Fruit fly (Drosophila melanogaster) whole organism, embryonic: ENCODE measurements around the gene CG7296.

Source experiments
- Bteb2 ChIP-seq: fragments of 200-800 bp; sonication (Bioruptor generic); optimal IDR thresholded peaks from 2 replicates; lab custom pipeline; 2016; ENCODE audit warnings: missing biosample characterization, missing genetic modification characterization
- CG10209 ChIP-seq: fragments of 200-800 bp; sonication (Bioruptor generic); optimal IDR thresholded peaks from 3 replicates; lab custom pipeline; 2017; ENCODE audit warnings: missing biosample characterization, mild to moderate bottlenecking, missing genetic modification characterization, missing genetic modification reagents
- CG11504 ChIP-seq: fragments of 200-800 bp; sonication (Bioruptor generic); optimal IDR thresholded peaks from 3 replicates; lab custom pipeline; 2019; ENCODE audit warnings: missing biosample characterization, mild to moderate bottlenecking, missing genetic modification characterization, moderate library complexity
- CG11723 ChIP-seq: fragments of 200-800 bp; sonication (Bioruptor generic); optimal IDR thresholded peaks from 2 replicates; lab custom pipeline; 2017; ENCODE audit warnings: missing biosample characterization, mild to moderate bottlenecking, missing genetic modification characterization
- CG12942 ChIP-seq: fragments of 200-800 bp; sonication (Bioruptor generic); optimal IDR thresholded peaks from 3 replicates; lab custom pipeline; 2016; ENCODE audit warnings: missing biosample characterization, missing genetic modification characterization
- CG13287 ChIP-seq: fragments of 200-800 bp; sonication (Bioruptor generic); IDR thresholded peaks from 2 replicates; pipeline ENCODE4 v1.3.6; 2022; ENCODE audit warnings: missing biosample characterization, missing genetic modification characterization; ENCODE audit not compliant: partially characterized antibody
- CG13424 ChIP-seq: fragments of 200-800 bp; sonication (Bioruptor generic); optimal IDR thresholded peaks from 2 replicates; lab custom pipeline; 2019; ENCODE audit warnings: missing biosample characterization, mild to moderate bottlenecking, missing genetic modification characterization, moderate library complexity
- CG13624 ChIP-seq: fragments of 200-800 bp; sonication (Bioruptor generic); optimal IDR thresholded peaks from 2 replicates; lab custom pipeline; 2016; ENCODE audit warnings: missing biosample characterization, missing genetic modification characterization
- CG14050 ChIP-seq: fragments of 200-800 bp; sonication (Bioruptor generic); IDR thresholded peaks from 3 replicates; pipeline ENCODE4 v1.3.6; 2022; ENCODE audit warnings: missing biosample characterization, missing genetic modification characterization
- CG15601 ChIP-seq: fragments of 200-800 bp; sonication (Bioruptor generic); optimal IDR thresholded peaks from 3 replicates; lab custom pipeline; 2019; ENCODE audit warnings: missing biosample characterization, mild to moderate bottlenecking, missing genetic modification characterization, moderate library complexity
- CG1603 ChIP-seq: fragments of 200-800 bp; sonication (Bioruptor generic); optimal IDR thresholded peaks from 2 replicates; lab custom pipeline; 2019; ENCODE audit warnings: missing biosample characterization, mild to moderate bottlenecking, missing genetic modification characterization, moderate library complexity
- CG18011 ChIP-seq: fragments of 200-800 bp; sonication (Bioruptor generic); optimal IDR thresholded peaks from 2 replicates; lab custom pipeline; 2017; ENCODE audit warnings: missing biosample characterization, missing genetic modification characterization, mild to moderate bottlenecking, moderate library complexity, missing genotype
- CG18262 ChIP-seq: fragments of 200-800 bp; optimal IDR thresholded peaks from 3 replicates; lab custom pipeline; 2019; ENCODE audit warnings: missing biosample characterization, mild to moderate bottlenecking, missing genetic modification characterization, moderate library complexity
- CG31441 ChIP-seq: fragments of 200-800 bp; sonication (Bioruptor generic); IDR thresholded peaks from 2 replicates; pipeline ENCODE4 v1.3.6; 2022; ENCODE audit warnings: missing biosample characterization, missing genetic modification characterization
- CG7271 ChIP-seq: fragments of 200-800 bp; sonication (Bioruptor generic); optimal IDR thresholded peaks from 2 replicates; lab custom pipeline; 2018; ENCODE audit warnings: missing biosample characterization, mild to moderate bottlenecking, missing genetic modification characterization, moderate library complexity
- CG7372 ChIP-seq: fragments of 200-800 bp; sonication (Bioruptor generic); IDR thresholded peaks from 2 replicates; pipeline ENCODE4 v1.3.6; 2022; ENCODE audit warnings: missing biosample characterization, missing genetic modification characterization
- CG7839 ChIP-seq: fragments of 200-800 bp; sonication (Bioruptor generic); optimal IDR thresholded peaks from 3 replicates; lab custom pipeline; 2018; ENCODE audit warnings: missing biosample characterization, mild to moderate bottlenecking, missing genetic modification characterization, moderate library complexity
- CG9437 ChIP-seq: fragments of 200-800 bp; sonication (Bioruptor generic); optimal IDR thresholded peaks from 2 replicates; lab custom pipeline; 2018; ENCODE audit warnings: missing biosample characterization, mild to moderate bottlenecking, missing genetic modification characterization
- Dbx ChIP-seq: fragments of 200-800 bp; sonication (Bioruptor generic); IDR thresholded peaks from 3 replicates; pipeline ENCODE4 v1.3.6; 2022; ENCODE audit warnings: missing biosample characterization, missing genetic modification characterization
- Deaf1 ChIP-seq: fragments of 200-800 bp; optimal IDR thresholded peaks from 3 replicates; lab custom pipeline; 2019; ENCODE audit warnings: missing biosample characterization, mild to moderate bottlenecking, missing genetic modification characterization, moderate library complexity
- Dip2 ChIP-seq: fragments of 200-800 bp; sonication (Bioruptor generic); IDR thresholded peaks from 2 replicates; pipeline ENCODE4 v1.3.6; 2022; ENCODE audit warnings: missing biosample characterization, missing genetic modification characterization
- Dll ChIP-seq: fragments of 200-800 bp; sonication (Bioruptor generic); IDR thresholded peaks from 4 replicates; pipeline ENCODE4 v1.3.6; 2022; ENCODE audit warnings: missing biosample characterization, missing genetic modification characterization; ENCODE audit not compliant: partially characterized antibody
- HmgD ChIP-seq: fragments of 200-800 bp; sonication (Bioruptor generic); optimal IDR thresholded peaks from 3 replicates; lab custom pipeline; 2016; ENCODE audit warnings: missing biosample characterization, missing genetic modification characterization
- Hmr ChIP-seq: fragments of 200-800 bp; sonication (Bioruptor generic); optimal IDR thresholded peaks from 3 replicates; lab custom pipeline; 2017; ENCODE audit warnings: mild to moderate bottlenecking, missing biosample characterization, missing genetic modification reagents, missing genetic modification characterization
- Med ChIP-seq: fragments of 200-800 bp; sonication (Bioruptor generic); peaks from one replicate; lab custom pipeline; 2016; ENCODE audit warnings: missing biosample characterization, missing genetic modification characterization, mild to moderate bottlenecking, inconsistent platforms, moderate library complexity
- NFAT ChIP-seq: fragments of 200-800 bp; sonication (Bioruptor generic); IDR thresholded peaks from 2 replicates; pipeline ENCODE4 v1.3.6; 2022; ENCODE audit warnings: missing biosample characterization, missing genetic modification characterization
- Nf-YC ChIP-seq: fragments of 200-800 bp; optimal IDR thresholded peaks from 3 replicates; lab custom pipeline; 2019; ENCODE audit warnings: missing biosample characterization, mild to moderate bottlenecking, missing genetic modification characterization, moderate library complexity
- Pdp1 ChIP-seq, 2 experiments: fragments of 200-800 bp; sonication (Bioruptor generic); optimal IDR thresholded peaks; 3 replicates each; lab custom pipeline; 2016; ENCODE audit warnings: missing biosample characterization in 2 of 2, missing genetic modification characterization in 2 of 2, mild to moderate bottlenecking in 1 of 2, moderate library complexity in 1 of 2
- Rfx ChIP-seq: fragments of 200-800 bp; sonication (Bioruptor generic); IDR thresholded peaks from 2 replicates; pipeline ENCODE4 v1.3.6; 2022; ENCODE audit warnings: missing biosample characterization, missing genetic modification characterization
- Sox102F ChIP-seq: fragments of 200-800 bp; sonication (Bioruptor generic); optimal IDR thresholded peaks from 2 replicates; lab custom pipeline; 2018; ENCODE audit warnings: missing biosample characterization, mild to moderate bottlenecking, missing genetic modification characterization, moderate library complexity
- abd-A ChIP-seq: fragments of 200-800 bp; sonication (Bioruptor generic); optimal IDR thresholded peaks from 3 replicates; lab custom pipeline; 2019; ENCODE audit warnings: missing biosample characterization, mild to moderate bottlenecking, missing genetic modification characterization, moderate library complexity
- bbx ChIP-seq: fragments of 200-800 bp; sonication (Bioruptor generic); IDR thresholded peaks from 2 replicates; pipeline ENCODE4 v1.3.6; 2022; ENCODE audit warnings: missing biosample characterization, missing genetic modification characterization; ENCODE audit not compliant: partially characterized antibody
- cg ChIP-seq: fragments of 200-800 bp; sonication (Bioruptor generic); optimal IDR thresholded peaks from 3 replicates; lab custom pipeline; 2019; ENCODE audit warnings: missing biosample characterization, mild to moderate bottlenecking, missing genetic modification characterization, moderate library complexity
- fd96Cb ChIP-seq: fragments of 200-800 bp; sonication (Bioruptor generic); optimal IDR thresholded peaks from 2 replicates; lab custom pipeline; 2018; ENCODE audit warnings: missing biosample characterization, mild to moderate bottlenecking, missing genetic modification characterization, moderate library complexity
- gem ChIP-seq: fragments of 200-800 bp; sonication (Bioruptor generic); optimal IDR thresholded peaks from 2 replicates; lab custom pipeline; 2019; ENCODE audit warnings: missing biosample characterization, mild to moderate bottlenecking, missing genetic modification characterization, moderate library complexity
- ind ChIP-seq: fragments of 200-800 bp; sonication (Bioruptor generic); optimal IDR thresholded peaks from 3 replicates; lab custom pipeline; 2016; ENCODE audit warnings: missing biosample characterization, missing genetic modification characterization
- ken ChIP-seq: fragments of 200-800 bp; sonication (Bioruptor generic); IDR thresholded peaks from 3 replicates; pipeline ENCODE4 v1.3.6; 2022; ENCODE audit warnings: missing biosample characterization, missing genetic modification characterization
- lilli ChIP-seq: fragments of 200-800 bp; sonication (Bioruptor generic); optimal IDR thresholded peaks from 3 replicates; lab custom pipeline; 2016; ENCODE audit warnings: missing biosample characterization, missing genetic modification characterization
- lmd ChIP-seq: fragments of 200-800 bp; sonication (Bioruptor generic); IDR thresholded peaks from 2 replicates; pipeline ENCODE4 v1.3.6; 2022; ENCODE audit warnings: missing biosample characterization, missing genetic modification characterization
- mirr ChIP-seq: fragments of 200-800 bp; sonication (Bioruptor generic); optimal IDR thresholded peaks from 3 replicates; lab custom pipeline; 2018; ENCODE audit warnings: missing biosample characterization, mild to moderate bottlenecking, missing genetic modification characterization
- pan ChIP-seq, 4 experiments: fragments of >200 bp in 3 of 4; fragments of 200-800 bp in 1 of 4; sonication (Bioruptor generic) in 1 of 4; optimal IDR thresholded peaks in 3 of 4; IDR thresholded peaks in 1 of 4; 2 replicates each; pipeline versions ENCODE4 v1.3.6 to Lab custom; 2017 to 2022; ENCODE audit warnings: missing biosample characterization in 2 of 4, missing genetic modification characterization in 2 of 4, mixed read lengths in 1 of 4
- pnt ChIP-seq: fragments of 200-800 bp; sonication (Bioruptor generic); optimal IDR thresholded peaks from 3 replicates; lab custom pipeline; 2016; ENCODE audit warnings: missing biosample characterization, missing genetic modification characterization
- salm ChIP-seq: fragments of 200-800 bp; sonication (Bioruptor generic); optimal IDR thresholded peaks from 2 replicates; lab custom pipeline; 2018; ENCODE audit warnings: missing biosample characterization, mild to moderate bottlenecking, missing genetic modification characterization
- sr ChIP-seq: fragments of 200-800 bp; sonication (Bioruptor generic); IDR thresholded peaks from 3 replicates; pipeline ENCODE4 v1.3.6; 2022; ENCODE audit warnings: missing biosample characterization, missing genetic modification characterization
- twi ChIP-seq: fragments of 200-800 bp; optimal IDR thresholded peaks from 2 replicates; lab custom pipeline; 2019; ENCODE audit warnings: missing biosample characterization, mild to moderate bottlenecking, missing genetic modification characterization, moderate library complexity
- vnd ChIP-seq: fragments of 200-800 bp; sonication (Bioruptor generic); IDR thresholded peaks from 3 replicates; pipeline ENCODE4 v1.3.6; 2022; ENCODE audit warnings: missing biosample characterization, missing genetic modification characterization; ENCODE audit not compliant: partially characterized antibody
- vvl ChIP-seq: fragments of 200-800 bp; sonication (Bioruptor generic); IDR thresholded peaks from 2 replicates; pipeline ENCODE4 v1.3.6; 2022; ENCODE audit warnings: missing biosample characterization, missing genetic modification characterization
- wek ChIP-seq: fragments of 200-800 bp; sonication (Bioruptor generic); optimal IDR thresholded peaks from 3 replicates; lab custom pipeline; 2018; ENCODE audit warnings: missing biosample characterization, mild to moderate bottlenecking, missing genetic modification characterization, moderate library complexity

The CG7296 gene

dm6 chr2L:10687794-10688185, 924 bp upstream of the CG7296 start:
- no peak for TF ChIP-seq pnt
- TF ChIP-seq Sox102F (GFP tag; lab: Kevin White, UChicago) = no peak
- no peak for TF ChIP-seq CG13624
- TF ChIP-seq vvl (GFP tag; lab: Robert Waterston, UW) = peak; percentile 61; the same call in 1 of the 2 replicates
- TF ChIP-seq Nf-YC (tag; lab: Kevin White, UChicago) = no peak
- no peak for TF ChIP-seq mirr (GFP tag; lab: Kevin White, UChicago)
- TF ChIP-seq cg = no peak
- no peak for TF ChIP-seq sr (GFP tag; lab: Robert Waterston, UW)
- TF ChIP-seq wek (GFP tag; lab: Kevin White, UChicago) = no peak
- TF ChIP-seq CG14050 = no peak
- no peak for TF ChIP-seq CG13424 (tag; lab: Kevin White, UChicago)
- peak; percentile 56 for TF ChIP-seq abd-A (tag; lab: Kevin White, UChicago)
- TF ChIP-seq, all 482 proteins: peak for 2

- TF ChIP-seq CG10209 (GFP tag; lab: Kevin White, UChicago) (peak; percentile 5), CG7372 (GFP tag; lab: Robert Waterston, UW) (0 out of 2 replicates have a peak, but pooled peaks have one; percentile 24), Dll (GFP tag; lab: Robert Waterston, UW) (no peak), HmgD (GFP tag; lab: Kevin White, UChicago) (no peak), ind (GFP tag; lab: Kevin White, UChicago) (peak; percentile 20), bbx (GFP tag; lab: Robert Waterston, UW) (no peak), Hmr (GFP tag; lab: Kevin White, UChicago) (no peak), salm (tag; lab: Kevin White, UChicago) (no peak), fd96Cb (tag; lab: Kevin White, UChicago) (peak; percentile 4), CG7839 (peak; percentile 26), CG11723 (GFP tag; lab: Kevin White, UChicago) (no peak), Rfx (GFP tag; lab: Robert Waterston, UW) (peak; percentile 27; the same call in 1 of the 2 replicates), CG7271 (no peak), CG1603 (tag; lab: Kevin White, UChicago) (no peak), CG15601 (tag; lab: Kevin White, UChicago) (no peak), CG11504 (tag; lab: Kevin White, UChicago) (peak; percentile 47), CG12942 (GFP tag; lab: Kevin White, UChicago) (no peak), ken (no peak), twi (tag; lab: Kevin White, UChicago) (no peak), Dbx (GFP tag; lab: Robert Waterston, UW) (0 out of 3 replicates have a peak, but pooled peaks have one; percentile 15), Med (GFP tag; lab: Kevin White, UChicago) (peak; percentile 62), cg (no peak), vnd (GFP tag; lab: Robert Waterston, UW) (0 out of 3 replicates have a peak, but pooled peaks have one; percentile 29), gem (tag; lab: Kevin White, UChicago) (peak; percentile 30), CG13287 (GFP tag; lab: Robert Waterston, UW) (no peak), Pdp1 (GFP tag; optimal IDR thresholded peaks at IDR 0.05; lab: Kevin White, UChicago) (no peak), pan (optimal IDR thresholded peaks at IDR 0.05; lab: Kevin White, UChicago) (no peak), pan (GFP tag; optimal IDR thresholded peaks at IDR 0.05 in 1 of 2, IDR thresholded peaks at IDR 0.05 in 1 of 2) (no peak), CG9437 (GFP tag; lab: Kevin White, UChicago) (peak; percentile 23), Deaf1 (tag; lab: Kevin White, UChicago) (no peak), vvl (GFP tag; lab: Robert Waterston, UW) (peak; percentile 72), CG31441 (GFP tag; lab: Robert Waterston, UW) (no peak), lmd (GFP tag; lab: Robert Waterston, UW) (peak; percentile 14; the same call in 1 of the 2 replicates), sr (GFP tag; lab: Robert Waterston, UW) (no peak), CG18011 (GFP tag; lab: Kevin White, UChicago) (peak; percentile 95), Dip2 (no peak), lilli (GFP tag; lab: Kevin White, UChicago) (peak; percentile 4), Bteb2 (no peak), NFAT (GFP tag; lab: Robert Waterston, UW) (peak; percentile 18), CG18262 (peak; percentile 9)
Observed at dm6 chr2L:10685666-10686065, 1.2 kb downstream of the CG7296 start.
